Worm (Caenorhabditis elegans) whole organism, L2 larva: ENCODE data around the gene pyr-1.

Experiments used
- C34F6.9 ChIP-seq: fragments of 150-350 bp; optimal IDR thresholded peaks from 2 replicates; lab custom pipeline; 2014; ENCODE audit warnings: missing biosample characterization, missing genetic modification characterization
- F13H6.1 ChIP-seq: sonication (generic microtip); optimal IDR thresholded peaks from 2 replicates; lab custom pipeline; 2016; ENCODE audit warnings: missing genetic modification characterization, missing compliant biosample characterization
- Y55F3AM.14 ChIP-seq: fragments of 200-800 bp; sonication (Bioruptor generic); optimal IDR thresholded peaks from 2 replicates; lab custom pipeline; 2018; ENCODE audit warnings: mild to moderate bottlenecking, missing genetic modification characterization, missing compliant biosample characterization
- ZK546.5 ChIP-seq: sonication (generic microtip); optimal IDR thresholded peaks from 2 replicates; lab custom pipeline; 2017; ENCODE audit warnings: missing biosample characterization, missing genetic modification characterization
- aly-2 ChIP-seq: fragments of 150-350 bp; optimal IDR thresholded peaks from 2 replicates; lab custom pipeline; 2014; ENCODE audit warnings: missing biosample characterization, missing genetic modification characterization
- ama-1 ChIP-seq: fragments of 150-350 bp; optimal IDR thresholded peaks from 2 replicates; lab custom pipeline; 2018; ENCODE audit warnings: inconsistent platforms
- ceh-16 ChIP-seq: fragments of 150-350 bp; optimal IDR thresholded peaks from 2 replicates; lab custom pipeline; 2014; ENCODE audit warnings: missing biosample characterization, missing genetic modification characterization
- crh-2 ChIP-seq: sonication (generic microtip); optimal IDR thresholded peaks from 2 replicates; lab custom pipeline; 2017; ENCODE audit warnings: missing biosample characterization, missing genetic modification characterization
- dmd-4 ChIP-seq: sonication (generic microtip); optimal IDR thresholded peaks from 2 replicates; lab custom pipeline; 2017; ENCODE audit warnings: missing biosample characterization, missing genetic modification characterization
- egl-27 ChIP-seq: sonication (generic microtip); optimal IDR thresholded peaks from 3 replicates; lab custom pipeline; 2017; ENCODE audit warnings: missing biosample characterization, missing genetic modification reagents, missing genetic modification characterization
- elt-1 ChIP-seq: fragments of 150-350 bp; optimal IDR thresholded peaks from 2 replicates; lab custom pipeline; 2014; ENCODE audit warnings: missing biosample characterization, missing genetic modification characterization
- elt-3 ChIP-seq: sonication (generic microtip); optimal IDR thresholded peaks from 2 replicates; lab custom pipeline; 2017; ENCODE audit warnings: missing biosample characterization, missing genetic modification characterization
- fos-1 ChIP-seq: fragments of 150-350 bp; optimal IDR thresholded peaks from 2 replicates; lab custom pipeline; 2014; ENCODE audit warnings: missing biosample characterization, missing genetic modification characterization
- gmeb-1 ChIP-seq: fragments of 150-350 bp; optimal IDR thresholded peaks from 2 replicates; lab custom pipeline; 2014; ENCODE audit warnings: missing biosample characterization, missing genetic modification characterization
- lin-11 ChIP-seq: fragments of 150-350 bp; sonication (generic microtip); optimal IDR thresholded peaks from 2 replicates; lab custom pipeline; 2014; ENCODE audit warnings: missing biosample characterization, missing genetic modification characterization, inconsistent platforms, mixed read lengths
- lin-13 ChIP-seq: fragments of 150-350 bp; optimal IDR thresholded peaks from 2 replicates; lab custom pipeline; 2014; ENCODE audit warnings: missing biosample characterization, missing genetic modification reagents, missing genetic modification characterization
- lin-39 ChIP-seq: fragments of 150-350 bp; optimal IDR thresholded peaks from 2 replicates; lab custom pipeline; 2014; ENCODE audit warnings: missing biosample characterization, missing genetic modification reagents, missing genetic modification characterization
- lsy-2 ChIP-seq, 2 experiments: fragments of 150-350 bp in 1 of 2; sonication (generic microtip) in 1 of 2; optimal IDR thresholded peaks; 2 replicates each; lab custom pipeline; 2014 to 2017; ENCODE audit warnings: missing biosample characterization in 2 of 2, missing genetic modification characterization in 2 of 2
- mbf-1 ChIP-seq: sonication (generic microtip); optimal IDR thresholded peaks from 2 replicates; lab custom pipeline; 2017; ENCODE audit warnings: missing biosample characterization, missing genetic modification characterization
- nhr-12 ChIP-seq: fragments of 150-350 bp; optimal IDR thresholded peaks from 2 replicates; lab custom pipeline; 2014; ENCODE audit warnings: missing biosample characterization, missing genetic modification characterization
- nhr-129 ChIP-seq: fragments of 150-350 bp; optimal IDR thresholded peaks from 2 replicates; lab custom pipeline; 2014; ENCODE audit warnings: missing biosample characterization, missing genetic modification characterization
- nhr-21 ChIP-seq: fragments of 150-350 bp; optimal IDR thresholded peaks from 2 replicates; lab custom pipeline; 2014; ENCODE audit warnings: missing biosample characterization, missing genetic modification characterization
- nhr-77 ChIP-seq: fragments of 150-350 bp; optimal IDR thresholded peaks from 2 replicates; lab custom pipeline; 2014; ENCODE audit warnings: missing biosample characterization, missing genetic modification characterization
- peb-1 ChIP-seq: fragments of 150-350 bp; optimal IDR thresholded peaks from 2 replicates; lab custom pipeline; 2014; ENCODE audit warnings: missing biosample characterization, missing genetic modification characterization
- sem-4 ChIP-seq: fragments of 150-350 bp; optimal IDR thresholded peaks from 2 replicates; lab custom pipeline; 2014; ENCODE audit warnings: missing biosample characterization, missing genetic modification reagents, missing genetic modification characterization
- skn-1 ChIP-seq: sonication (generic microtip); optimal IDR thresholded peaks from 2 replicates; lab custom pipeline; 2017; ENCODE audit warnings: missing biosample characterization, missing genetic modification characterization
- sma-3 ChIP-seq: sonication (generic microtip); optimal IDR thresholded peaks from 2 replicates; lab custom pipeline; 2016; ENCODE audit warnings: missing genetic modification reagents, missing genetic modification characterization, missing compliant biosample characterization
- sma-9 ChIP-seq, 2 experiments: fragments of 150-350 bp in 1 of 2; sonication (generic microtip) in 1 of 2; optimal IDR thresholded peaks; 2 replicates each; lab custom pipeline; 2014 to 2016; ENCODE audit warnings: missing genetic modification characterization in 2 of 2, mild to moderate bottlenecking in 1 of 2, missing biosample characterization in 1 of 2, missing compliant biosample characterization in 1 of 2, missing genetic modification reagents in 1 of 2, moderate library complexity in 1 of 2
- snpc-4 ChIP-seq: fragments of 150-350 bp; optimal IDR thresholded peaks from 2 replicates; lab custom pipeline; 2014; ENCODE audit warnings: missing biosample characterization, missing genetic modification characterization
- unc-39 ChIP-seq: fragments of 150-350 bp; optimal IDR thresholded peaks from 2 replicates; lab custom pipeline; 2014; ENCODE audit warnings: missing biosample characterization, missing genetic modification characterization
- unc-55 ChIP-seq: fragments of 150-350 bp; sonication (generic microtip); optimal IDR thresholded peaks from 3 replicates; lab custom pipeline; 2014; ENCODE audit warnings: missing biosample characterization, missing genetic modification reagents, missing genetic modification characterization
- unc-62 ChIP-seq: fragments of 150-350 bp; optimal IDR thresholded peaks from 2 replicates; lab custom pipeline; 2014; ENCODE audit warnings: missing biosample characterization, missing genetic modification reagents, missing genetic modification characterization
- ztf-1 ChIP-seq: fragments of 200-800 bp; sonication (Bioruptor generic); conservative IDR thresholded peaks from 2 replicates; pipeline ENCODE4 v1.3.6; 2022; ENCODE audit warnings: missing genetic modification characterization, missing compliant biosample characterization
- ztf-11 ChIP-seq: sonication (generic microtip); optimal IDR thresholded peaks from 2 replicates; lab custom pipeline; 2017; ENCODE audit warnings: missing biosample characterization, missing genetic modification characterization
- ztf-4 ChIP-seq: fragments of 150-350 bp; optimal IDR thresholded peaks from 2 replicates; lab custom pipeline; 2014; ENCODE audit warnings: missing biosample characterization, missing genetic modification characterization

The pyr-1 gene

DNA sequence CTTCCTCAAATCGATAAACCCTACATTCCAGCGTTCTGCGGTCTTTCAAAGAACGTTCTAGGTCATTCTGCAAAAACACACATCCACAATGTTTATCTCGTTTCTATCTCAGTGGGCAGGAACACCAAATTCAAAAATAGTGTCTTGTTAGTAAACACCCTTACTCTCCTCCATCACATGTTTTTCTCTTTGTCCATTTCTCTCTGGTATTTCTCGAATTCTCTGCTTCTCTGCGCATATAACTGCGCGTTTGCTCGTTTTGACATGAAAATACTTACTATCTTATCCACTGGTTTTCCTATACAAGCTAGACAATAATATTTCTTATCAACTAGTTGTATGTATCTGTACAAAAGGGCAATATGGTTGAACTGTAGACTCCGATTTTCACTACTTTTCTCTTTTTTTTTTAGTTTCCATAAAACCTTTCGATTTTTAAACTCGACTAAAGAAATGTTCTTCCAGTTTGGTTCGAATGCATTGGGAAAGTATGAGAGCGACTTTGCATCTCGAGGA lies at the start of gene pyr-1:
Gene pyr-1, plus strand, starts transcription at position 466 of the 516 bp plus-strand sequence.
- TF ChIP-seq nhr-129 (tag; lab: Kevin White, UChicago) (peak; percentile 53), sma-3 (GFP tag; lab: Kevin White, UChicago) (peak; percentile 20), sma-9 (GFP tag; optimal IDR thresholded peaks at IDR 0.05; lab: Kevin White, UChicago) (peak; percentile 46), sma-9 (tag; optimal IDR thresholded peaks at IDR 0.05; lab: Kevin White, UChicago) (no peak), mbf-1 (no peak), dmd-4 (tag; lab: Kevin White, UChicago) (no peak), unc-55 (GFP tag; lab: Kevin White, UChicago) (no peak), elt-1 (tag; lab: Kevin White, UChicago) (no peak), crh-2 (peak; percentile 3), C34F6.9 (peak; percentile 67)
- TF ChIP-seq, all 48 proteins: peak for 5

DNA sequence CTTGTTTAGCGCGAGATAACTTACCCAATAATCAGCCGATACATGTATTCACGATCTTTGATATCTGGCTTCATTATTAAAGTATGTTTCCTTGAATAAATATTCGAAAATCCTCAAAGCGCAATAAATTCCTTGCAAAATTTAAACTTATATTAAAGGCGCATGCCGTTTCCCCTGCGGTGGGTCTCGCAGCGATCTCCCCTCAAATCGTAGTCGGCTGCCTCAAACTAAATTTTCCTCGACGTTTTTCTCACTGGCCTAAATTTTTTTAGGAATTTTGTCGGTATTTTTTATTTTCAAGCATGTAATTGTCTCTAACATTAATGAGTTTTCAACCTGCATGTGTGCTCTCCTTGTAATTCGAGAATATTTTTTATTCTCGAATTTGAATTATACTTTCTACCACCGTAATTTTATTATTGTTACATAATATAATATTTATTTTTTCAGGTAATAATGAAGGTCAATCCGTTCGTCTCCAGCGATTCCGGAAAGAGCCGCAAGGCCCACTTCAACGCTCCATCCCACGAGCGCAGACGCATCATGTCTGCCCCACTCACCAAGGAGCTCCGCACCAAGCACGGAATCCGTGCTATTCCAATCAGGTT lies 48.5 kb upstream of the pyr-1 start, which contains the start of the genes cpf-1 and rpl-26:
Gene cpf-1, minus strand, starts transcription at position 104 of the 608 bp plus-strand sequence.
Gene rpl-26, plus strand, starts transcription at position 449 of the 608 bp plus-strand sequence.
- TF ChIP-seq dmd-4 (tag; lab: Kevin White, UChicago): no peak
- TF ChIP-seq ama-1 (lab: Kevin White, UChicago): no peak
- peak; percentile 71 for TF ChIP-seq gmeb-1 (tag; lab: Kevin White, UChicago)
- TF ChIP-seq fos-1 (tag; lab: Kevin White, UChicago): peak; percentile 33
- peak; percentile 22 to 89 for TF ChIP-seq lsy-2 (tag; optimal IDR thresholded peaks at IDR 0.05; lab: Kevin White, UChicago)
- TF ChIP-seq sma-9 (GFP tag; optimal IDR thresholded peaks at IDR 0.05; lab: Kevin White, UChicago): peak; percentile 24
- no peak for TF ChIP-seq sma-9 (tag; optimal IDR thresholded peaks at IDR 0.05; lab: Kevin White, UChicago)
- peak; percentile 77 for TF ChIP-seq C34F6.9
- peak; percentile 60 for TF ChIP-seq crh-2
- peak; percentile 4 for TF ChIP-seq sma-3 (GFP tag; lab: Kevin White, UChicago)
- TF ChIP-seq sem-4 (tag; lab: Kevin White, UChicago): peak; percentile 49
- TF ChIP-seq nhr-129 (tag; lab: Kevin White, UChicago): peak; percentile 47
- no peak for TF ChIP-seq ztf-1 (GFP tag; lab: Robert Waterston, UW)
- peak; percentile 75 for TF ChIP-seq unc-55 (GFP tag; lab: Kevin White, UChicago)
- TF ChIP-seq snpc-4: peak; percentile 75

DNA sequence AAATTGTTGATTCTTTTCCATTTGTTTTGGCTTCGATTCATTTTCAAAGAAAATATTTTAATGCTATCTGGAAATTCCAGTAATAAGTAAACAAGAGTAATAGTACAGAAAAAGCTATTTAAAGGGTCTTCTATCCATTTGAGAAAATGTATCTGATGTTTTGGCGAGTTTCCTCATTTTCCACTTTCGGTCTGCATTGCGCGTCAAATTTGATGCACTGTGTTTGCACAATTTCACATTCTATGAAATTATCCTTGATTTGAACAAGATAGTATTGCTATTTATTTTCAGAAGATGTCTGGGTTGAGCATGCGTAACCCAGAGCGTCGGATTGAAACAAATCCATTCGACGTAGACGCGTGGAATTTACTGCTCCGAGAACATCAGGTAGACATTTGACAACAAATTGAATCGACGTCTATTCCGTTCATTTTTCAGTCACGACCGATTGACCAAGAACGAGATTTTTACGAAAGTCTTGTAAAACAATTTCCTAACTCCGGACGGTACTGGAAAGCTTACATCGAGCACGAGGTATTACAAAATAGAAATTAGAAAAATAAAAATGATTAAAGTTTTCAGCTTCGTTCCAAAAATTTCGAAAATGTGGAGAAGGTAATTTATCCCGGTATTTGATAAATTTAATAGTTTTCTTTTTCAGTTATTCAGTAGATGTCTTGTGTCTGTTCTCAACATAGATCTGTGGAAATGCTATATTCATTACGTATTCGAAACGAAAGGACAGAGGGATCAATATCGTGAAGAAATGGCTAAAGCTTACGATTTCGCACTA lies 47.1 kb upstream of the pyr-1 start, which contains the start of gene suf-1:
Gene suf-1, plus strand, starts transcription at position 280 of the 793 bp plus-strand sequence.
- TF ChIP-seq ztf-4: no peak
- TF ChIP-seq gmeb-1 (tag; lab: Kevin White, UChicago): no peak
- peak; percentile 9 for TF ChIP-seq fos-1 (tag; lab: Kevin White, UChicago)
- TF ChIP-seq ZK546.5 (tag; lab: Kevin White, UChicago): no peak
- TF ChIP-seq lsy-2 (tag; optimal IDR thresholded peaks at IDR 0.05; lab: Kevin White, UChicago): peak in 1 of 2 experiments; percentile 58
- TF ChIP-seq sma-9 (GFP tag; optimal IDR thresholded peaks at IDR 0.05; lab: Kevin White, UChicago): peak; percentile 8
- no peak for TF ChIP-seq sma-9 (tag; optimal IDR thresholded peaks at IDR 0.05; lab: Kevin White, UChicago)
- TF ChIP-seq nhr-129 (tag; lab: Kevin White, UChicago): peak; percentile 14
- TF ChIP-seq lin-13 (GFP tag; lab: Kevin White, UChicago): peak; percentile 33
- TF ChIP-seq snpc-4: no peak
- TF ChIP-seq sem-4 (tag; lab: Kevin White, UChicago): peak; percentile 35
- peak; percentile 36 for TF ChIP-seq crh-2
- TF ChIP-seq nhr-21: peak; percentile 35
- TF ChIP-seq, all 48 proteins: peak for 8

DNA sequence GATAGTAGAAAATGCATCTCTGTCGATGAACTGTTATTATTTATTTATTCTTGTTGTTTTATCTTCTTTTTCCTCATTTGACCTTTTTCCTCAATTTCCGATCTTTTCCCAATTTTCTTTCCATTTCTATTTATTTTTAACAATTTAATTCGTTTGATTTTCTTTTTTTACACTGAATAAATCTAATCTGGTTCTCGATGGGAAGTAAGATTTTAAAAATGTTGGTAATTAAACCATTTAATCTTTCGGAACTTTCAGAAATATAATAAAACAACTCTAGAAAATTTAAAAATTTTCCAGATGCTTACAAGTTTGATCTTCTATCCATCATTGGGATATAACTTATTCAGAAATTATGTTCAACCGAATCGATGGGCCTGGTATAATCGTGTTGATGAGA lies 44.4 kb upstream of the pyr-1 start, which contains the start of gene F28C6.8:
Gene F28C6.8, plus strand, starts transcription at position 301 of the 400 bp plus-strand sequence.
- TF ChIP-seq lin-13 (GFP tag; lab: Kevin White, UChicago): no peak
- TF ChIP-seq nhr-77 (tag; lab: Kevin White, UChicago): no peak
- TF ChIP-seq unc-62: no peak
- TF ChIP-seq egl-27 (tag; lab: Kevin White, UChicago): no peak
- TF ChIP-seq dmd-4 (tag; lab: Kevin White, UChicago): no peak
- TF ChIP-seq F13H6.1: no peak
- TF ChIP-seq sem-4 (tag; lab: Kevin White, UChicago): no peak
- no peak for TF ChIP-seq fos-1 (tag; lab: Kevin White, UChicago)
- no peak for TF ChIP-seq ama-1 (lab: Kevin White, UChicago)
- TF ChIP-seq ztf-1 (GFP tag; lab: Robert Waterston, UW): no peak
- TF ChIP-seq C34F6.9: no peak
- TF ChIP-seq snpc-4: no peak
- TF ChIP-seq sma-9 (GFP tag; optimal IDR thresholded peaks at IDR 0.05; lab: Kevin White, UChicago): no peak
- TF ChIP-seq sma-9 (tag; optimal IDR thresholded peaks at IDR 0.05; lab: Kevin White, UChicago): no peak
- TF ChIP-seq crh-2: no peak
- no peak for TF ChIP-seq Y55F3AM.14
- TF ChIP-seq nhr-12 (tag; lab: Kevin White, UChicago): no peak
- TF ChIP-seq, all 48 proteins: peak for 0

DNA sequence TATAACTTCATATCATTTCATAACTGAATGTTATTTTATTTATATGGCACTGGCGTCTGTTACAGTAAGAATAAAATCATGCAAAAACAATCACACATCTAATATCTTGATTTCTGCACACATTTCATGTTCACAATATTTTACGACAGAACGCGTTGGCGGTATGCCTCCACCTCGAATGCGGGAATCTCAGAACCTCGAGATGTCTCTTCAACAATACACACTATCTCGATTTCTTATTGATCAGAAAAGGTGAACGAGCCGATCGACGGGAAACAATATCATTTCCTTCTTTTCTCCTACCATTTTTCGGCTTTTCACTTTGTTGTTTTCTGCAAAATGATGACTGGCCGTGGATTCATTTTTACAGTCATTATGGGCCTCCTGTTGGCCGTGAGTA lies 43.2 kb upstream of the pyr-1 start, which contains the start of gene F28C6.10:
Gene F28C6.10, plus strand, starts transcription at position 301 of the 400 bp plus-strand sequence.
- TF ChIP-seq unc-62 (no peak), peb-1 (tag; lab: Kevin White, UChicago) (no peak), skn-1 (tag; lab: Kevin White, UChicago) (no peak), unc-39 (tag; lab: Kevin White, UChicago) (no peak), lin-11 (tag; lab: Kevin White, UChicago) (no peak), aly-2 (tag; lab: Kevin White, UChicago) (no peak), ama-1 (lab: Kevin White, UChicago) (no peak), elt-3 (tag; lab: Kevin White, UChicago) (no peak), nhr-21 (no peak), ztf-1 (GFP tag; lab: Robert Waterston, UW) (no peak), nhr-77 (tag; lab: Kevin White, UChicago) (no peak), mbf-1 (no peak), ztf-11 (tag; lab: Kevin White, UChicago) (no peak), lin-39 (tag; lab: Kevin White, UChicago) (no peak), sma-9 (GFP tag; optimal IDR thresholded peaks at IDR 0.05; lab: Kevin White, UChicago) (no peak), sma-9 (tag; optimal IDR thresholded peaks at IDR 0.05; lab: Kevin White, UChicago) (no peak), ceh-16 (no peak)
